Fruit fly (Drosophila melanogaster) Kc167 (cell line): Measurements from ENCODE around the gene Cp190.

Experiments
- Myc ChIP-seq: fragments of >200 bp; optimal IDR thresholded peaks from 2 replicates; lab custom pipeline; 2017; ENCODE audit warnings: missing external identifiers
- Sin3A ChIP-seq: fragments of >200 bp; optimal IDR thresholded peaks from 2 replicates; lab custom pipeline; 2018; ENCODE audit warnings: missing external identifiers
- h ChIP-seq: fragments of >200 bp; optimal IDR thresholded peaks from 3 replicates; lab custom pipeline; 2018; ENCODE audit warnings: missing external identifiers
- insv ChIP-seq: fragments of >200 bp; optimal IDR thresholded peaks from 3 replicates; lab custom pipeline; 2018; ENCODE audit warnings: missing external identifiers
- psq ChIP-seq: fragments of >200 bp; optimal IDR thresholded peaks from 2 replicates; lab custom pipeline; 2017; ENCODE audit warnings: missing external identifiers
- ttk ChIP-seq: sonication (Bioruptor generic); optimal IDR thresholded peaks from 2 replicates; lab custom pipeline; 2017; ENCODE audit warnings: missing external identifiers

DNA sequence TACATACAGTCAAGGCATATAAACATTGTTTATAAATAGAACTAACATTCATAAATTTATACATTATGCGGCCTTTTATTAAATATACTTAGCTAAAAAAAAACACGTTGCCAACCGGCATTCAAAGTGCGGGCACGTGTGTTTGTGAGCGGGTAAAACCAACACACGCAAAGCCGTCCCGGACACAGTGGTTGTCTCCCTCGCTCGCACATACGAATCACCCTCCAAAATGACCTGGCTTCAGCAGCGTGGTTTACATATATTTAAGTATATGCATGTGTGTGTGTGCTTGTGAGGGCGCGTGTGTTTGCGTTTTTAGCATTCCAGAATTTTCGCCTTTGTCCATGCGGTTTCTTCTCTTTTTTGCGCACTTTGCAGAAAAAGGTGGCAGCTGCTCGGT is 31.6 kb downstream of the Cp190 start:
- TF ChIP-seq psq (lab: Kevin White, UChicago), result no peak
- TF ChIP-seq h (lab: Kevin White, UChicago), result no peak
- TF ChIP-seq Myc (lab: Kevin White, UChicago), result no peak
- TF ChIP-seq Sin3A (lab: Kevin White, UChicago), result no peak
- TF ChIP-seq insv, result no peak
- TF ChIP-seq ttk, result no peak
